Worm (Caenorhabditis elegans) whole organism, midembryonic: ENCODE results near the gene F02C12.3.

ENCODE experiments used
- flt-1 ChIP-seq: fragments of 200-800 bp; sonication (Bioruptor generic); IDR thresholded peaks from 2 replicates; pipeline ENCODE4 v1.3.6; 2022; ENCODE audit warnings: missing genetic modification characterization, missing compliant biosample characterization
- med-1 ChIP-seq: sonication (generic microtip); optimal IDR thresholded peaks from 2 replicates; lab custom pipeline; 2017; ENCODE audit warnings: missing genetic modification characterization, mild to moderate bottlenecking, missing compliant biosample characterization, antibody characterized with exemption, missing genetic modification reagents; ENCODE audit not compliant: insufficient read depth
- tab-1 ChIP-seq: fragments of 200-800 bp; sonication (Bioruptor generic); IDR thresholded peaks from 2 replicates; pipeline ENCODE4 v1.3.6; 2022; ENCODE audit warnings: missing genetic modification characterization, missing compliant biosample characterization
- ztf-29 ChIP-seq: fragments of 200-800 bp; sonication (Bioruptor generic); IDR thresholded peaks from 2 replicates; pipeline ENCODE4 v1.3.6; 2022; ENCODE audit warnings: missing genetic modification reagents, missing genetic modification characterization, missing compliant biosample characterization

DNA sequence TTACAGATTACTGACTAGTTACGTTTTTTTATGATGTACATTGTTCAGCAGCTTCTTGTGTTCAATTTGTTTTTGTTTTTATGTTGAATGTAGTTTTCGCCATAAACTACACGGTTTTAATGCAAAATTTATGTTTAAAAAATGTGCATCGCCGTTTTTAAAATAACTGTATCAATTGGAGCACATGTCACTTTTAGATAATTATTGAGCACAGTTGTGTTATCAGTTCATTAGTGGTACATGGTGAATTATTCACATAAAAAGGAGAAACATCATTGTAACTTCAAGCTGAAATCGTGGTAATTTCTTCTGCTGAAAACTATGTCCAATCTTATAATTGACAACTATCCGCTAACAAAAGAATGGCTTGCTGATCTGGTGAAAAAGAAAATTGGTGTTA is 15.5 kb downstream of the F02C12.3 start:
- TF ChIP-seq ztf-29 (GFP tag; lab: Robert Waterston, UW) (no peak), med-1 (no peak), tab-1 (GFP tag; lab: Robert Waterston, UW) (no peak), flt-1 (no peak)
